Worm (Caenorhabditis elegans) whole organism, early embryonic: Measurements from ENCODE around the gene slc-36.3.

ENCODE experiments used
- B0310.2 ChIP-seq: sonication (generic microtip); optimal IDR thresholded peaks from 2 replicates; lab custom pipeline; 2016; ENCODE audit warnings: mild to moderate bottlenecking, missing genetic modification characterization, missing compliant biosample characterization
- ama-1 ChIP-seq: fragments of 150-350 bp; optimal IDR thresholded peaks from 2 replicates; lab custom pipeline; 2014
- ceh-13 ChIP-seq: fragments of 200-800 bp; sonication (Bioruptor generic); optimal IDR thresholded peaks from 2 replicates; lab custom pipeline; 2018; ENCODE audit warnings: mild to moderate bottlenecking, missing genetic modification characterization, missing compliant biosample characterization
- ets-7 ChIP-seq: sonication (generic microtip); optimal IDR thresholded peaks from 2 replicates; lab custom pipeline; 2016; ENCODE audit warnings: missing genotype, missing genetic modification characterization, missing compliant biosample characterization
- flt-1 ChIP-seq: fragments of 200-800 bp; sonication (Bioruptor generic); IDR thresholded peaks from 2 replicates; pipeline ENCODE4 v1.3.6; 2022; ENCODE audit warnings: missing genetic modification characterization, missing compliant biosample characterization
- hmg-4 ChIP-seq: fragments of 200-800 bp; sonication (Bioruptor generic); optimal IDR thresholded peaks from 2 replicates; lab custom pipeline; 2018; ENCODE audit warnings: mild to moderate bottlenecking, missing genetic modification characterization, missing compliant biosample characterization
- hnd-1 ChIP-seq: sonication (generic microtip); optimal IDR thresholded peaks from 2 replicates; lab custom pipeline; 2016; ENCODE audit warnings: missing genetic modification characterization, missing compliant biosample characterization
- sea-1 ChIP-seq: fragments of 200-800 bp; sonication (Bioruptor generic); conservative IDR thresholded peaks from 2 replicates; pipeline ENCODE4 v1.3.6; 2022; ENCODE audit warnings: missing genetic modification characterization, missing compliant biosample characterization
- tbx-11 ChIP-seq: fragments of 200-800 bp; sonication (Bioruptor generic); IDR thresholded peaks from 2 replicates; pipeline ENCODE4 v1.3.6; 2022; ENCODE audit warnings: missing genetic modification characterization, missing compliant biosample characterization

ce11 chrV:20522219-20522618 is 21.8 kb downstream of the slc-36.3 start, which contains the start of the genes Y38H6C.9 and fbxa-150:
- TF ChIP-seq hnd-1 (no peak), sea-1 (GFP tag; lab: Robert Waterston, UW) (no peak), ama-1 (lab: Kevin White, UChicago) (no peak), tbx-11 (no peak), B0310.2 (tag; lab: Kevin White, UChicago) (no peak), ets-7 (no peak), hmg-4 (GFP tag; lab: Kevin White, UChicago) (no peak), flt-1 (GFP tag; lab: Robert Waterston, UW) (no peak), ceh-13 (GFP tag; lab: Kevin White, UChicago) (no peak)
